Worm (Caenorhabditis elegans): Measurements from ENCODE around the gene sta-2.

DNA sequence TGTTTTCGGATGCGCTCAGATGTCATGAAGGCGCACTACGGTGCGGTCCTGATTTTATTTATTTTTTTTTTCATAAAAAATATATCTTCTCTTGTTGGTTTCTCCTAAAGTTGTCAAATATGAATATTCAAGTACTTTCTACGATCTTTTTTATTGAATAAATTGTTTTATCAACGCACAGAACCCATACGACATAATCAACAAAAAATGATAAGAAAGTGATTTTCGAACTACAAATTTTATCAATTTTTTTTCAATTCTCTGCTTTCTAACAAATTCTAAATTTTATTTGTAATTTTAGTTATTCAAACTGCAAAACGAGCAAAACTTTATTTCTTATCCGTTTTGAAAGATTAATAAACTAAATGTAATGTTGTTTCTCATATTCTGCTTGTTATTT is 39.1 kb upstream of the sta-2 start:
- TF ChIP-seq ZK546.5 (tag; optimal IDR thresholded peaks at IDR 0.05), result no peak
- TF ChIP-seq ceh-82 (tag; optimal IDR thresholded peaks at IDR 0.05), result no peak
- TF ChIP-seq zag-1 (tag; optimal IDR thresholded peaks at IDR 0.05), result no peak
- TF ChIP-seq R02D3.7 (tag; optimal IDR thresholded peaks at IDR 0.05), result no peak
- no peak for TF ChIP-seq alr-1 (tag; optimal IDR thresholded peaks at IDR 0.05)
- no peak for TF ChIP-seq lin-39 (tag; optimal IDR thresholded peaks at IDR 0.05)
- TF ChIP-seq ceh-16 (tag; optimal IDR thresholded peaks at IDR 0.05), result no peak
- TF ChIP-seq egl-27 (tag; optimal IDR thresholded peaks at IDR 0.05), result no peak
- no peak for TF ChIP-seq ama-1 (optimal IDR thresholded peaks at IDR 0.05)
- no peak for TF ChIP-seq skn-1 (tag; optimal IDR thresholded peaks at IDR 0.05)
- no peak for TF ChIP-seq nhr-77 (tag; optimal IDR thresholded peaks at IDR 0.05)
- TF ChIP-seq peb-1 (tag; optimal IDR thresholded peaks at IDR 0.05), result no peak
- no peak for TF ChIP-seq lsy-2 (tag; optimal IDR thresholded peaks at IDR 0.05)
- TF ChIP-seq snpc-4 (tag; optimal IDR thresholded peaks at IDR 0.05), result no peak
